Worm (Caenorhabditis elegans) whole organism, L4 larva: ENCODE results near the gene str-138.
A peak's percentile ranks its signal among the peaks of the same experiment; 100 is the strongest.

ENCODE experiments used
- F26F4.8 ChIP-seq: fragments of 200-800 bp; sonication (Bioruptor generic); conservative IDR thresholded peaks from 2 replicates; pipeline ENCODE4 v1.3.6; 2022; ENCODE audit warnings: missing genetic modification characterization, missing compliant biosample characterization
- F37D6.2 ChIP-seq: sonication (generic microtip); optimal IDR thresholded peaks from 2 replicates; lab custom pipeline; 2016; ENCODE audit warnings: mild to moderate bottlenecking, missing genetic modification characterization, missing compliant biosample characterization
- R02D3.7 ChIP-seq: fragments of 150-350 bp; sonication (generic microtip); optimal IDR thresholded peaks from 3 replicates; lab custom pipeline; 2014; ENCODE audit warnings: missing biosample characterization, missing genetic modification characterization
- T20F7.1 ChIP-seq: fragments of 200-800 bp; sonication (Bioruptor generic); optimal IDR thresholded peaks from 2 replicates; lab custom pipeline; 2018; ENCODE audit warnings: mild to moderate bottlenecking, missing genetic modification characterization, missing compliant biosample characterization
- Y105C5A.15 ChIP-seq: fragments of 200-800 bp; sonication (Bioruptor generic); IDR thresholded peaks from 2 replicates; pipeline ENCODE4 v1.3.6; 2022; ENCODE audit warnings: missing genetic modification characterization, missing compliant biosample characterization
- Y48G9A.11 ChIP-seq: fragments of 200-800 bp; sonication (Bioruptor generic); IDR thresholded peaks from 2 replicates; pipeline ENCODE4 v1.3.6; 2022; ENCODE audit warnings: missing genetic modification reagents, missing genetic modification characterization, missing compliant biosample characterization
- ZK546.5 ChIP-seq, 2 experiments: sonication (generic microtip); optimal IDR thresholded peaks; 2 replicates each; lab custom pipeline; 2017; ENCODE audit warnings: missing biosample characterization in 2 of 2, missing genetic modification characterization in 2 of 2
- arid-1 ChIP-seq: fragments of 200-800 bp; sonication (Bioruptor generic); conservative IDR thresholded peaks from 2 replicates; pipeline ENCODE4 v1.3.6; 2022; ENCODE audit warnings: missing genetic modification reagents, missing genetic modification characterization, missing compliant biosample characterization
- attf-4 ChIP-seq: sonication (generic microtip); optimal IDR thresholded peaks from 3 replicates; lab custom pipeline; 2017; ENCODE audit warnings: missing biosample characterization, missing genetic modification characterization
- ceh-32 ChIP-seq: sonication (generic microtip); optimal IDR thresholded peaks from 2 replicates; lab custom pipeline; 2016; ENCODE audit warnings: mild to moderate bottlenecking, missing genetic modification characterization, missing compliant biosample characterization; ENCODE audit not compliant: poor library complexity
- ctbp-1 ChIP-seq: fragments of 200-800 bp; sonication (Bioruptor generic); IDR thresholded peaks from 2 replicates; pipeline ENCODE4 v1.3.6; 2022; ENCODE audit warnings: missing genetic modification reagents, missing genetic modification characterization, missing compliant biosample characterization
- daf-12 ChIP-seq: fragments of 150-350 bp; optimal IDR thresholded peaks from 2 replicates; lab custom pipeline; 2014; ENCODE audit warnings: missing biosample characterization, missing genetic modification reagents, missing genetic modification characterization
- dmd-6 ChIP-seq: fragments of 200-800 bp; sonication (Bioruptor generic); IDR thresholded peaks from 2 replicates; pipeline ENCODE4 v1.3.6; 2022; ENCODE audit warnings: missing genetic modification reagents, missing genetic modification characterization, missing compliant biosample characterization
- duxl-1 ChIP-seq: sonication (generic microtip); optimal IDR thresholded peaks from 2 replicates; lab custom pipeline; 2016; ENCODE audit warnings: mild to moderate bottlenecking, missing genetic modification characterization, moderate library complexity, missing compliant biosample characterization; ENCODE audit not compliant: poor library complexity
- egl-43 ChIP-seq: fragments of 200-800 bp; sonication (Bioruptor generic); IDR thresholded peaks from 2 replicates; pipeline ENCODE4 v1.3.6; 2022; ENCODE audit warnings: missing genetic modification reagents, missing genetic modification characterization, missing compliant biosample characterization
- fos-1 ChIP-seq: fragments of 150-350 bp; optimal IDR thresholded peaks from 2 replicates; lab custom pipeline; 2014; ENCODE audit warnings: missing biosample characterization, missing genetic modification characterization
- hif-1 ChIP-seq, 2 experiments: sonication (generic microtip); optimal IDR thresholded peaks; 2 replicates each; lab custom pipeline; 2016 to 2017; ENCODE audit warnings: missing compliant biosample characterization in 2 of 2, missing genetic modification characterization in 2 of 2, missing genetic modification reagents in 2 of 2, missing genotype in 2 of 2, mild to moderate bottlenecking in 1 of 2
- jun-1 ChIP-seq: fragments of 150-350 bp; optimal IDR thresholded peaks from 2 replicates; lab custom pipeline; 2014; ENCODE audit warnings: missing biosample characterization, missing genetic modification reagents, missing genetic modification characterization
- lin-1 ChIP-seq: fragments of 200-800 bp; sonication (Bioruptor generic); IDR thresholded peaks from 2 replicates; pipeline ENCODE4 v1.3.6; 2022; ENCODE audit warnings: missing genetic modification reagents, missing genetic modification characterization, missing compliant biosample characterization
- lin-29 ChIP-seq: fragments of 200-800 bp; sonication (Bioruptor generic); IDR thresholded peaks from 2 replicates; pipeline ENCODE4 v1.3.6; 2022; ENCODE audit warnings: missing genetic modification reagents, missing genetic modification characterization, missing compliant biosample characterization
- lin-38 ChIP-seq: fragments of 200-800 bp; sonication (Bioruptor generic); IDR thresholded peaks from 2 replicates; pipeline ENCODE4 v1.3.6; 2022; ENCODE audit warnings: missing genetic modification reagents, missing genetic modification characterization, missing compliant biosample characterization
- lin-39 ChIP-seq: fragments of 150-350 bp; optimal IDR thresholded peaks from 2 replicates; lab custom pipeline; 2014; ENCODE audit warnings: missing biosample characterization, missing genetic modification reagents, missing genetic modification characterization
- lir-3 ChIP-seq: sonication (generic microtip); optimal IDR thresholded peaks from 2 replicates; lab custom pipeline; 2016; ENCODE audit warnings: mild to moderate bottlenecking, missing genetic modification characterization, missing compliant biosample characterization
- madf-5 ChIP-seq, 2 experiments: fragments of 200-800 bp; sonication (Bioruptor generic); IDR thresholded peaks; 2 replicates each; pipeline ENCODE4 v1.3.6; 2022; ENCODE audit warnings: missing compliant biosample characterization in 2 of 2, missing genetic modification characterization in 2 of 2
- madf-9 ChIP-seq: fragments of 200-800 bp; sonication (Bioruptor generic); conservative IDR thresholded peaks from 2 replicates; pipeline ENCODE4 v1.3.6; 2022; ENCODE audit warnings: missing genetic modification reagents, missing genetic modification characterization, missing compliant biosample characterization
- mdl-1 ChIP-seq, 2 experiments: fragments of 150-350 bp in 1 of 2; sonication (generic microtip) in 1 of 2; optimal IDR thresholded peaks; 2 replicates each; lab custom pipeline; 2014 to 2017; ENCODE audit warnings: missing biosample characterization in 2 of 2, missing genetic modification characterization in 2 of 2
- mdt-29 ChIP-seq: fragments of 200-800 bp; sonication (Bioruptor generic); IDR thresholded peaks from 2 replicates; pipeline ENCODE4 v1.3.6; 2022; ENCODE audit warnings: missing genetic modification reagents, missing genetic modification characterization, missing compliant biosample characterization
- mep-1 ChIP-seq: fragments of 150-350 bp; sonication (generic microtip); optimal IDR thresholded peaks from 3 replicates; lab custom pipeline; 2014; ENCODE audit warnings: missing biosample characterization, missing genetic modification characterization
- mes-2 ChIP-seq: sonication (generic microtip); optimal IDR thresholded peaks from 2 replicates; lab custom pipeline; 2016; ENCODE audit warnings: missing genotype, mild to moderate bottlenecking, missing genetic modification characterization, missing compliant biosample characterization; ENCODE audit not compliant: poor library complexity, severe bottlenecking
- mxl-3 ChIP-seq: fragments of 200-800 bp; sonication (Bioruptor generic); optimal IDR thresholded peaks from 2 replicates; lab custom pipeline; 2018; ENCODE audit warnings: mild to moderate bottlenecking, missing genetic modification characterization, missing compliant biosample characterization
- nhr-25 ChIP-seq: sonication (generic microtip); optimal IDR thresholded peaks from 2 replicates; lab custom pipeline; 2017; ENCODE audit warnings: missing genetic modification characterization, mild to moderate bottlenecking, missing compliant biosample characterization, antibody characterized with exemption, moderate library complexity, borderline replicate concordance; ENCODE audit not compliant: insufficient read depth
- nhr-41 ChIP-seq: fragments of 200-800 bp; sonication (Bioruptor generic); IDR thresholded peaks from 2 replicates; pipeline ENCODE4 v1.3.6; 2022; ENCODE audit warnings: missing genetic modification reagents, missing genetic modification characterization, missing compliant biosample characterization
- nhr-42 ChIP-seq: fragments of 200-800 bp; sonication (Bioruptor generic); IDR thresholded peaks from 2 replicates; pipeline ENCODE4 v1.3.6; 2022; ENCODE audit warnings: missing genetic modification characterization, missing compliant biosample characterization
- nhr-48 ChIP-seq: sonication (generic microtip); optimal IDR thresholded peaks from 2 replicates; lab custom pipeline; 2016; ENCODE audit warnings: mild to moderate bottlenecking, missing genetic modification characterization, missing compliant biosample characterization
- nhr-6 ChIP-seq: fragments of 150-350 bp; optimal IDR thresholded peaks from 2 replicates; lab custom pipeline; 2014; ENCODE audit warnings: missing biosample characterization, missing genetic modification characterization
- pha-4 ChIP-seq, 2 experiments: fragments of 150-350 bp in 1 of 2; fragments of 200-800 bp in 1 of 2; sonication (Bioruptor generic) in 1 of 2; IDR thresholded peaks in 1 of 2; optimal IDR thresholded peaks in 1 of 2; 2 replicates each; pipeline versions ENCODE4 v1.3.6 to Lab custom; 2014 to 2022; ENCODE audit warnings: missing genetic modification characterization in 2 of 2, missing genetic modification reagents in 2 of 2, missing biosample characterization in 1 of 2, missing compliant biosample characterization in 1 of 2
- pqm-1 ChIP-seq: sonication (generic microtip); optimal IDR thresholded peaks from 2 replicates; lab custom pipeline; 2017; ENCODE audit warnings: missing biosample characterization, missing genetic modification characterization
- sdz-12 ChIP-seq: fragments of 200-800 bp; sonication (Bioruptor generic); optimal IDR thresholded peaks from 2 replicates; lab custom pipeline; 2018; ENCODE audit warnings: mild to moderate bottlenecking, missing genetic modification characterization, missing compliant biosample characterization
- set-16 ChIP-seq: fragments of 200-800 bp; sonication (Bioruptor generic); IDR thresholded peaks from 2 replicates; pipeline ENCODE4 v1.3.6; 2022; ENCODE audit warnings: missing genetic modification reagents, missing genetic modification characterization, missing compliant biosample characterization
- skn-1 ChIP-seq: fragments of 150-350 bp; optimal IDR thresholded peaks from 2 replicates; lab custom pipeline; 2014; ENCODE audit warnings: missing biosample characterization, missing genetic modification characterization
- snpc-1.2 ChIP-seq: fragments of 200-800 bp; sonication (Bioruptor generic); IDR thresholded peaks from 2 replicates; pipeline ENCODE4 v1.3.6; 2022; ENCODE audit warnings: missing genetic modification reagents, missing genetic modification characterization, missing compliant biosample characterization
- snpc-4 ChIP-seq: fragments of 150-350 bp; optimal IDR thresholded peaks from 2 replicates; lab custom pipeline; 2014; ENCODE audit warnings: missing biosample characterization, missing genetic modification characterization
- tra-1 ChIP-seq: fragments of 200-800 bp; sonication (Bioruptor generic); IDR thresholded peaks from 2 replicates; pipeline ENCODE4 v1.3.6; 2022; ENCODE audit warnings: missing genetic modification reagents, missing genetic modification characterization, missing compliant biosample characterization
- unc-130 ChIP-seq: sonication (generic microtip); optimal IDR thresholded peaks from 2 replicates; lab custom pipeline; 2016; ENCODE audit warnings: missing genetic modification reagents, missing genetic modification characterization, missing compliant biosample characterization
- unc-62 ChIP-seq, 3 experiments: fragments of 150-350 bp in 1 of 3; sonication (generic microtip); optimal IDR thresholded peaks in 2 of 3; peaks in 1 of 3; 1 replicate in 1 of 3; 2 replicates in 2 of 3; lab custom pipeline; 2014 to 2017; ENCODE audit warnings: missing biosample characterization in 3 of 3, missing genetic modification characterization in 3 of 3, missing genetic modification reagents in 3 of 3, missing genotype in 1 of 3
- zag-1 ChIP-seq: fragments of 150-350 bp; optimal IDR thresholded peaks from 2 replicates; lab custom pipeline; 2014; ENCODE audit warnings: missing biosample characterization, missing genetic modification characterization
- zfp-2 ChIP-seq: sonication (generic microtip); optimal IDR thresholded peaks from 2 replicates; lab custom pipeline; 2016; ENCODE audit warnings: mild to moderate bottlenecking, missing genetic modification characterization, missing compliant biosample characterization
- zfp-3 ChIP-seq: fragments of 200-800 bp; sonication (Bioruptor generic); conservative IDR thresholded peaks from 2 replicates; pipeline ENCODE4 v1.3.6; 2022; ENCODE audit warnings: missing genetic modification reagents, missing genetic modification characterization, missing compliant biosample characterization
- zip-11 ChIP-seq: fragments of 200-800 bp; sonication (Bioruptor generic); IDR thresholded peaks from 2 replicates; pipeline ENCODE4 v1.3.6; 2022; ENCODE audit warnings: missing genetic modification characterization, missing compliant biosample characterization
- zip-2 ChIP-seq: fragments of 150-350 bp; optimal IDR thresholded peaks from 2 replicates; lab custom pipeline; 2014; ENCODE audit warnings: missing biosample characterization, missing genetic modification characterization

The str-138 gene

DNA sequence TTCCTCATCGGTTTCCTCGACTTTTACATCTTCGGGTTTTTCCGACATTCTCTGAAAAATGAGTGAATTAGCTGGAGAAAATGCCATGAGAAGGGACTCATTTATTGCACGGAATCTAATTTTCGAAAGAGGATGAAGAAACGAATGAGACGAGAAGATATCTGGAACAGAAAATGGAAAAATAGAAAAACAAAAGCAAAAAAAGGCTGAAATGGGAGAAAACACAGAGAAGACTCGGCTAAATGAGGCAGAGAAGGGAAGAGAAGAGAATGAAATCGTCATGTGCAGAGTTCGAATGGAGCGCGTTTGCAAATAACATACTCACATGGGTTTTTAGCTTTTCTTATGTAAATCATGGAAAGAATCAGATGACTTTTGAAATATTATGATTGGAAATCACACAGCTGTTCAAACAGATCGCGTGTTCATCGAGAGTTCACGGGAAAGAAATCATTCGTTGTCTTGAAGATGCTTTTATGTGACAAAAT lies 44.5 kb upstream of the str-138 start, which contains the start of gene Y97E10AR.6 (continued):
- TF ChIP-seq lin-38 (GFP tag; lab: Robert Waterston, UW) (peak; percentile 70), F37D6.2 (no peak), mxl-3 (GFP tag; lab: Kevin White, UChicago) (peak; percentile 6), zfp-3 (GFP tag; lab: Robert Waterston, UW) (no peak), madf-5 (GFP tag; IDR thresholded peaks at IDR 0.05; lab: Robert Waterston, UW) (no peak), lir-3 (no peak), sdz-12 (GFP tag; lab: Kevin White, UChicago) (no peak), attf-4 (tag; lab: Kevin White, UChicago) (no peak), nhr-41 (no peak), snpc-4 (no peak), duxl-1 (tag; lab: Kevin White, UChicago) (no peak), tra-1 (no peak), skn-1 (no peak), dmd-6 (GFP tag; lab: Robert Waterston, UW) (peak; percentile 37), zfp-2 (tag; lab: Kevin White, UChicago) (no peak), snpc-1.2 (no peak), jun-1 (tag; lab: Kevin White, UChicago) (no peak), zip-11 (no peak), unc-130 (no peak), fos-1 (tag; lab: Kevin White, UChicago) (no peak), Y48G9A.11 (GFP tag; lab: Robert Waterston, UW) (no peak), unc-62 (GFP tag; optimal IDR thresholded peaks at IDR 0.05 in 1 of 2; lab: Kevin White, UChicago) (no peak), unc-62 (tag; optimal IDR thresholded peaks at IDR 0.05; lab: Kevin White, UChicago) (no peak), ceh-32 (no peak), nhr-48 (no peak), mdl-1 (tag; optimal IDR thresholded peaks at IDR 0.05; lab: Kevin White, UChicago) (peak in 1 of 2 experiments; percentile 64), F26F4.8 (GFP tag; lab: Robert Waterston, UW) (no peak), lin-1 (GFP tag; lab: Robert Waterston, UW) (no peak), arid-1 (no peak), nhr-42 (GFP tag; lab: Robert Waterston, UW) (no peak), R02D3.7 (tag; lab: Kevin White, UChicago) (no peak), madf-9 (GFP tag; lab: Robert Waterston, UW) (no peak), lin-29 (GFP tag; lab: Robert Waterston, UW) (no peak), Y105C5A.15 (no peak), hif-1 (tag; optimal IDR thresholded peaks at IDR 0.05; lab: Kevin White, UChicago) (peak in 1 of 2 experiments; percentile 14), zag-1 (tag; lab: Kevin White, UChicago) (no peak), mdt-29 (GFP tag; lab: Robert Waterston, UW) (no peak), ZK546.5 (tag; optimal IDR thresholded peaks at IDR 0.05; lab: Kevin White, UChicago) (no peak), zip-2 (no peak), daf-12 (tag; lab: Kevin White, UChicago) (no peak), nhr-6 (tag; lab: Kevin White, UChicago) (no peak), mes-2 (tag; lab: Kevin White, UChicago) (peak; percentile 47), egl-43 (no peak), pqm-1 (tag; lab: Kevin White, UChicago) (no peak), T20F7.1 (GFP tag; lab: Kevin White, UChicago) (peak; percentile 31), nhr-25 (tag; lab: Kevin White, UChicago) (no peak), lin-39 (tag; lab: Kevin White, UChicago) (no peak), set-16 (GFP tag; lab: Robert Waterston, UW) (no peak), ctbp-1 (no peak), mep-1 (tag; lab: Kevin White, UChicago) (peak; percentile 35), pha-4 (GFP tag; IDR thresholded peaks at IDR 0.05; lab: Robert Waterston, UW) (no peak), pha-4 (tag; optimal IDR thresholded peaks at IDR 0.05; lab: Kevin White, UChicago) (peak; percentile 16)
